Worm (Caenorhabditis elegans) whole organism, L1 larva: Measurements from ENCODE around the gene fbxc-39.

Experiments used
- C04F5.9 ChIP-seq: sonication (generic microtip); optimal IDR thresholded peaks from 2 replicates; lab custom pipeline; 2016; ENCODE audit warnings: missing genetic modification characterization, missing compliant biosample characterization
- C16A3.4 ChIP-seq: fragments of 150-350 bp; optimal IDR thresholded peaks from 2 replicates; lab custom pipeline; 2014; ENCODE audit warnings: missing biosample characterization, missing genetic modification characterization
- aha-1 ChIP-seq: fragments of 150-350 bp; optimal IDR thresholded peaks from 2 replicates; lab custom pipeline; 2014; ENCODE audit warnings: missing biosample characterization, missing genetic modification characterization
- aly-2 ChIP-seq: fragments of 150-350 bp; optimal IDR thresholded peaks from 2 replicates; lab custom pipeline; 2014; ENCODE audit warnings: missing biosample characterization, missing genetic modification characterization
- ama-1 ChIP-seq: fragments of 150-350 bp; optimal IDR thresholded peaks from 2 replicates; lab custom pipeline; 2014
- ceh-8 ChIP-seq: fragments of 200-800 bp; sonication (Bioruptor generic); optimal IDR thresholded peaks from 2 replicates; lab custom pipeline; 2018; ENCODE audit warnings: mild to moderate bottlenecking, missing genetic modification characterization, moderate library complexity, missing compliant biosample characterization
- ceh-82 ChIP-seq, 3 experiments: fragments of 150-350 bp in 1 of 3; sonication (generic microtip) in 2 of 3; optimal IDR thresholded peaks; 2 replicates each; lab custom pipeline; 2014 to 2017; ENCODE audit warnings: missing biosample characterization in 3 of 3, missing genetic modification characterization in 3 of 3
- ceh-88 ChIP-seq: fragments of 200-800 bp; sonication (Bioruptor generic); IDR thresholded peaks from 2 replicates; pipeline ENCODE4 v1.3.6; 2022; ENCODE audit warnings: missing genetic modification characterization, missing compliant biosample characterization
- ces-1 ChIP-seq: fragments of 150-350 bp; optimal IDR thresholded peaks from 2 replicates; lab custom pipeline; 2014; ENCODE audit warnings: missing biosample characterization, missing genetic modification reagents, missing genetic modification characterization
- dpl-1 ChIP-seq, 3 experiments: fragments of 150-350 bp in 2 of 3; sonication (generic microtip) in 1 of 3; optimal IDR thresholded peaks; 2 replicates each; lab custom pipeline; 2014 to 2017; ENCODE audit warnings: missing biosample characterization in 3 of 3, missing genetic modification characterization in 3 of 3, missing genetic modification reagents in 3 of 3
- dsc-1 ChIP-seq: sonication (generic microtip); optimal IDR thresholded peaks from 2 replicates; lab custom pipeline; 2016; ENCODE audit warnings: mild to moderate bottlenecking, missing genetic modification characterization, missing compliant biosample characterization
- efl-1 ChIP-seq, 4 experiments: fragments of 150-350 bp; optimal IDR thresholded peaks in 3 of 4; peaks in 1 of 4; 1 replicate in 1 of 4; 2 replicates in 3 of 4; lab custom pipeline; 2014; ENCODE audit warnings: missing biosample characterization in 2 of 4, missing genetic modification characterization in 2 of 4, missing genetic modification reagents in 2 of 4
- elt-2 ChIP-seq: sonication (generic microtip); optimal IDR thresholded peaks from 2 replicates; lab custom pipeline; 2016; ENCODE audit warnings: missing genetic modification characterization, mild to moderate bottlenecking, inconsistent platforms, missing compliant biosample characterization, missing genetic modification reagents
- fkh-4 ChIP-seq: sonication (generic microtip); optimal IDR thresholded peaks from 2 replicates; lab custom pipeline; 2016; ENCODE audit warnings: missing compliant biosample characterization, missing genetic modification characterization, borderline replicate concordance
- fkh-8 ChIP-seq: sonication (generic microtip); optimal IDR thresholded peaks from 2 replicates; lab custom pipeline; 2016; ENCODE audit warnings: mild to moderate bottlenecking, missing genetic modification characterization, missing compliant biosample characterization
- fos-1 ChIP-seq: fragments of 150-350 bp; optimal IDR thresholded peaks from 2 replicates; lab custom pipeline; 2014; ENCODE audit warnings: missing biosample characterization, missing genetic modification characterization
- isw-1 ChIP-seq: fragments of 200-800 bp; sonication (Bioruptor generic); IDR thresholded peaks from 2 replicates; pipeline ENCODE4 v1.3.6; 2022; ENCODE audit warnings: missing genetic modification characterization, missing compliant biosample characterization
- lin-13 ChIP-seq: fragments of 150-350 bp; optimal IDR thresholded peaks from 2 replicates; lab custom pipeline; 2014; ENCODE audit warnings: missing biosample characterization, missing genetic modification reagents, missing genetic modification characterization
- lin-14 ChIP-seq: fragments of 200-800 bp; sonication (Bioruptor generic); optimal IDR thresholded peaks from 2 replicates; lab custom pipeline; 2018; ENCODE audit warnings: mild to moderate bottlenecking, missing genetic modification characterization, moderate library complexity, missing compliant biosample characterization
- lin-15B ChIP-seq: fragments of 150-350 bp; sonication (generic microtip); optimal IDR thresholded peaks from 3 replicates; lab custom pipeline; 2014; ENCODE audit warnings: missing biosample characterization, missing genetic modification characterization
- nhr-11 ChIP-seq: fragments of 150-350 bp; optimal IDR thresholded peaks from 2 replicates; lab custom pipeline; 2014; ENCODE audit warnings: missing biosample characterization, missing genetic modification characterization
- nhr-12 ChIP-seq: sonication (generic microtip); optimal IDR thresholded peaks from 2 replicates; lab custom pipeline; 2017; ENCODE audit warnings: missing biosample characterization, missing genetic modification characterization
- nhr-237 ChIP-seq: fragments of 150-350 bp; optimal IDR thresholded peaks from 2 replicates; lab custom pipeline; 2014; ENCODE audit warnings: missing biosample characterization, missing genetic modification characterization
- nhr-47 ChIP-seq: sonication (generic microtip); optimal IDR thresholded peaks from 2 replicates; lab custom pipeline; 2016; ENCODE audit warnings: mild to moderate bottlenecking, missing genetic modification characterization, moderate library complexity, missing compliant biosample characterization
- nhr-71 ChIP-seq: sonication (generic microtip); optimal IDR thresholded peaks from 2 replicates; lab custom pipeline; 2016; ENCODE audit warnings: mild to moderate bottlenecking, missing genetic modification characterization, moderate library complexity, missing compliant biosample characterization
- nhr-76 ChIP-seq: sonication (generic microtip); optimal IDR thresholded peaks from 2 replicates; lab custom pipeline; 2017; ENCODE audit warnings: missing biosample characterization, missing genetic modification characterization
- nhr-90 ChIP-seq: sonication (generic microtip); optimal IDR thresholded peaks from 2 replicates; lab custom pipeline; 2016; ENCODE audit warnings: mild to moderate bottlenecking, missing genetic modification characterization, missing compliant biosample characterization; ENCODE audit not compliant: poor library complexity
- rnt-1 ChIP-seq: sonication (generic microtip); optimal IDR thresholded peaks from 2 replicates; lab custom pipeline; 2016; ENCODE audit warnings: mild to moderate bottlenecking, missing genetic modification characterization, moderate library complexity, missing compliant biosample characterization
- sox-4 ChIP-seq: sonication (generic microtip); optimal IDR thresholded peaks from 2 replicates; lab custom pipeline; 2016; ENCODE audit warnings: missing genetic modification characterization, missing compliant biosample characterization
- unc-86 ChIP-seq: sonication (generic microtip); optimal IDR thresholded peaks from 2 replicates; lab custom pipeline; 2016; ENCODE audit warnings: missing genetic modification characterization, missing compliant biosample characterization
- vab-15 ChIP-seq: sonication (generic microtip); optimal IDR thresholded peaks from 2 replicates; lab custom pipeline; 2017; ENCODE audit warnings: missing genotype, mild to moderate bottlenecking, missing genetic modification characterization, missing compliant biosample characterization
- xbp-1 ChIP-seq: sonication (generic microtip); optimal IDR thresholded peaks from 2 replicates; lab custom pipeline; 2016; ENCODE audit warnings: missing genetic modification characterization, missing compliant biosample characterization
- zag-1 ChIP-seq: fragments of 150-350 bp; optimal IDR thresholded peaks from 2 replicates; lab custom pipeline; 2014; ENCODE audit warnings: missing biosample characterization, missing genetic modification characterization
- ztf-11 ChIP-seq, 2 experiments: sonication (generic microtip); optimal IDR thresholded peaks; 2 replicates each; lab custom pipeline; 2016 to 2017; ENCODE audit warnings: missing genetic modification characterization in 2 of 2, missing biosample characterization in 1 of 2, missing compliant biosample characterization in 1 of 2

Gene fbxc-39

ce11 chrII:950374-950773 is 38.2 kb upstream of the fbxc-39 start (continued):
- no peak for TF ChIP-seq lin-13 (GFP tag; lab: Kevin White, UChicago)
- TF ChIP-seq ceh-88 (GFP tag; lab: Robert Waterston, UW), result no peak
- no peak for TF ChIP-seq aha-1 (tag; lab: Kevin White, UChicago)
- TF ChIP-seq dsc-1 (tag; lab: Kevin White, UChicago), result no peak
- TF ChIP-seq ceh-8, result no peak
- TF ChIP-seq nhr-76 (tag; lab: Kevin White, UChicago), result no peak
- TF ChIP-seq nhr-11 (tag; lab: Kevin White, UChicago), result no peak
- no peak for TF ChIP-seq nhr-12
- peak; percentile 56 for TF ChIP-seq lin-14
- TF ChIP-seq ces-1 (GFP tag; lab: Kevin White, UChicago), result no peak
- no peak for TF ChIP-seq xbp-1 (tag; lab: Kevin White, UChicago)
- TF ChIP-seq nhr-90 (tag; lab: Kevin White, UChicago), result no peak
- TF ChIP-seq fos-1 (tag; lab: Kevin White, UChicago), result no peak

ce11 chrII:953052-953451 is 35.5 kb upstream of the fbxc-39 start:
- TF ChIP-seq dpl-1 (GFP tag; optimal IDR thresholded peaks at IDR 0.05; lab: Kevin White, UChicago), result no peak
- TF ChIP-seq isw-1 (GFP tag; lab: Robert Waterston, UW), result no peak
- TF ChIP-seq zag-1 (tag; lab: Kevin White, UChicago), result no peak
- TF ChIP-seq xbp-1 (tag; lab: Kevin White, UChicago), result no peak
- TF ChIP-seq efl-1 (optimal IDR thresholded peaks at IDR 0.05; lab: Kevin White, UChicago), result no peak
- TF ChIP-seq efl-1 (GFP tag; optimal IDR thresholded peaks at IDR 0.05 in 1 of 2; lab: Kevin White, UChicago), result peak in 1 of 2 experiments; percentile 59
- no peak for TF ChIP-seq C04F5.9 (tag; lab: Kevin White, UChicago)
- no peak for TF ChIP-seq rnt-1 (tag; lab: Kevin White, UChicago)
- peak; percentile 31 for TF ChIP-seq lin-14
- no peak for TF ChIP-seq C16A3.4
- TF ChIP-seq nhr-47, result no peak
- no peak for TF ChIP-seq fkh-4 (tag; lab: Kevin White, UChicago)
- TF ChIP-seq ztf-11 (tag; optimal IDR thresholded peaks at IDR 0.05; lab: Kevin White, UChicago), result no peak
- TF ChIP-seq fkh-8 (tag; lab: Kevin White, UChicago), result peak; percentile 9
- no peak for TF ChIP-seq sox-4 (tag; lab: Kevin White, UChicago)
- no peak for TF ChIP-seq lin-15B
- peak in 1 of 3 experiments; percentile 5 for TF ChIP-seq ceh-82 (tag; optimal IDR thresholded peaks at IDR 0.05; lab: Kevin White, UChicago)
- TF ChIP-seq nhr-71 (tag; lab: Kevin White, UChicago), result no peak
- no peak for TF ChIP-seq unc-86 (tag; lab: Kevin White, UChicago)

- TF ChIP-seq elt-2, result peak; percentile 15
- TF ChIP-seq, all 84 proteins: peak for 1; not testable (repeated sequence) for 83
These were observed 33.9 kb upstream of the fbxc-39 start, which contains the start of gene fbxc-7 for ce11 chrII:954626-955025. fbxc-7 (plus strand) TSS chrII:954926.

- no peak for TF ChIP-seq aha-1 (tag; lab: Kevin White, UChicago)
- TF ChIP-seq aly-2 (tag; lab: Kevin White, UChicago), result no peak
- TF ChIP-seq vab-15 (tag; lab: Kevin White, UChicago), result no peak
- no peak for TF ChIP-seq nhr-237
These were observed 29.9 kb upstream of the fbxc-39 start, which contains the start of gene sdz-4 for ce11 chrII:958618-959017. sdz-4 (plus strand) TSS chrII:958918.

- TF ChIP-seq fos-1 (tag; lab: Kevin White, UChicago), result no peak
- no peak for TF ChIP-seq ama-1 (lab: Kevin White, UChicago)
- no peak for TF ChIP-seq nhr-11 (tag; lab: Kevin White, UChicago)
- no peak for TF ChIP-seq lin-14
These were observed 28.3 kb upstream of the fbxc-39 start, which contains the start of the genes C32B5.18 and C32B5.7 for ce11 chrII:960218-960617. C32B5.18 (plus strand) TSS chrII:960518. C32B5.7 (plus strand) TSS chrII:960528.
